Fruit fly (Drosophila melanogaster): ENCODE data around the gene CG34376.

CG34376 gene

DNA sequence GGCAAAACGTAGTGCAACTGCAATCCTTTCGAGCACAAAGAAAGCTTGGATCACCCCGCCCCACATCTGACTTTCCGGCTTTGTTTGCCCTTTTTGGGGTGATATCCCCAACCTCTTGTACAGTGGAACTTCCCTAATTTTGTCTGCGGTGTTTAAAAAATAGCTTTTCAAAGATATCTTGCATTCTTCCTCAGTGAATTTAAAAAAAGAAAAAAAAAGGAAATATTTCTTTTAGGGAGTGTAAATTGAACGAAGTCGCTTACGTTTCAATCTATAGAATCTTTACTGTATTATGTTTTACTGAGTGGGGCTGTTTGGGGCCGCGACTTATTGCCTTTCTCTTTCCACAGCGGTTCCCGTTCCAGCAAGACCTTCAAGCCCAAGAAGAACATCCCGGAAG lies 26.3 kb upstream of the CG34376 start (continued):
- TF ChIP-seq CG8944 (GFP tag; optimal IDR thresholded peaks at IDR 0.05) (peak; percentile 46), dimm (GFP tag; IDR thresholded peaks at IDR 0.05) (no peak), Hr39 (optimal IDR thresholded peaks at IDR 0.05) (no peak), Sin3A (optimal IDR thresholded peaks at IDR 0.05) (no peak), CG31388 (GFP tag; optimal IDR thresholded peaks at IDR 0.05) (no peak), row (GFP tag; IDR thresholded peaks at IDR 0.05) (peak; percentile 85), Drgx (GFP tag; IDR thresholded peaks at IDR 0.05) (peak; percentile 78), onecut (GFP tag; IDR thresholded peaks at IDR 0.05) (peak; percentile 64), CG34224 (GFP tag; IDR thresholded peaks at IDR 0.05; ENCODE audit: partially characterized antibody) (no peak), CG2889 (GFP tag; IDR thresholded peaks at IDR 0.05) (peak; percentile 45), dm (GFP tag; optimal IDR thresholded peaks at IDR 0.05) (no peak), insv (GFP tag; optimal IDR thresholded peaks at IDR 0.05) (no peak), CG17361 (GFP tag; IDR thresholded peaks at IDR 0.05) (peak; percentile 47; the same call in 1 of the 3 replicates), gce (GFP tag; IDR thresholded peaks at IDR 0.05) (peak; percentile 73; the same call in 2 of the 3 replicates), Oaz (GFP tag; IDR thresholded peaks at IDR 0.05) (peak; percentile 35; the same call in 1 of the 2 replicates), CG10431 (GFP tag; optimal IDR thresholded peaks at IDR 0.05) (no peak), dysf (GFP tag; IDR thresholded peaks at IDR 0.05) (peak; percentile 84), Rx (GFP tag; IDR thresholded peaks at IDR 0.05) (0 out of 2 replicates have a peak, but pooled peaks have one; percentile 34), lbe (GFP tag; optimal IDR thresholded peaks at IDR 0.05) (peak; percentile 64), CG17385 (GFP tag; optimal IDR thresholded peaks at IDR 0.05) (peak; percentile 64), nom (GFP tag; optimal IDR thresholded peaks at IDR 0.05) (peak; percentile 21), CG4730 (GFP tag; IDR thresholded peaks at IDR 0.05) (peak; percentile 48), CG14050 (GFP tag; IDR thresholded peaks at IDR 0.05) (peak; percentile 51), Doc2 (GFP tag; IDR thresholded peaks at IDR 0.05) (no peak), jing (GFP tag; optimal IDR thresholded peaks at IDR 0.05) (no peak), bowl (GFP tag; IDR thresholded peaks at IDR 0.05) (peak; percentile 72), CG17829 (tag; optimal IDR thresholded peaks at IDR 0.05) (peak; percentile 41), CG16779 (GFP tag; IDR thresholded peaks at IDR 0.05) (no peak), CG6272 (GFP tag; IDR thresholded peaks at IDR 0.05) (0 out of 2 replicates have a peak, but pooled peaks have one; percentile 48), E2f2 (GFP tag; IDR thresholded peaks at IDR 0.05) (peak; percentile 36), CG15011 (GFP tag; optimal IDR thresholded peaks at IDR 0.05) (no peak), CG3281 (GFP tag; optimal IDR thresholded peaks at IDR 0.05) (peak; percentile 48), ind (GFP tag; optimal IDR thresholded peaks at IDR 0.05) (peak; percentile 62), wdn (GFP tag; IDR thresholded peaks at IDR 0.05) (peak; percentile 73; the same call in 1 of the 2 replicates), lmd (GFP tag; IDR thresholded peaks at IDR 0.05) (peak; percentile 84), CG2202 (tag; optimal IDR thresholded peaks at IDR 0.05) (no peak), CG8388 (GFP tag; optimal IDR thresholded peaks at IDR 0.05) (peak; percentile 32), Hand (GFP tag; optimal IDR thresholded peaks at IDR 0.05) (no peak), HmgZ (tag; optimal IDR thresholded peaks at IDR 0.05) (no peak), corto (GFP tag; optimal IDR thresholded peaks at IDR 0.05) (peak; percentile 45), CG17802 (tag; optimal IDR thresholded peaks at IDR 0.05) (no peak), ara (GFP tag; IDR thresholded peaks at IDR 0.05) (peak; percentile 43; the same call in 1 of the 2 replicates), CG15479 (GFP tag; optimal IDR thresholded peaks at IDR 0.05) (no peak), NFAT (GFP tag; IDR thresholded peaks at IDR 0.05) (peak; percentile 70; the same call in 1 of the 2 replicates), psq (GFP tag; optimal IDR thresholded peaks at IDR 0.05) (no peak), h (optimal IDR thresholded peaks at IDR 0.05) (no peak), crc (GFP tag; optimal IDR thresholded peaks at IDR 0.05) (peak; percentile 73), CG2116 (GFP tag; optimal IDR thresholded peaks at IDR 0.05) (no peak), gsb (GFP tag; IDR thresholded peaks at IDR 0.05) (peak; percentile 79), CG12942 (GFP tag; optimal IDR thresholded peaks at IDR 0.05) (no peak), mld (GFP tag; IDR thresholded peaks at IDR 0.05; ENCODE audit: partially characterized antibody) (no peak), Sry-δ (GFP tag; optimal IDR thresholded peaks at IDR 0.05) (no peak), CG6791 (GFP tag; IDR thresholded peaks at IDR 0.05; ENCODE audit: partially characterized antibody) (no peak)
